Worm (Caenorhabditis elegans) whole organism, L3 larva: ENCODE results near the gene Y55B1BR.6.

Experiments used
- aly-2 ChIP-seq: fragments of 150-350 bp; optimal IDR thresholded peaks from 2 replicates; lab custom pipeline; 2014; ENCODE audit warnings: missing biosample characterization, missing genetic modification characterization
- ceh-16 ChIP-seq: sonication (generic microtip); optimal IDR thresholded peaks from 2 replicates; lab custom pipeline; 2017; ENCODE audit warnings: missing biosample characterization, missing genetic modification characterization
- ceh-28 ChIP-seq: fragments of 150-350 bp; optimal IDR thresholded peaks from 2 replicates; lab custom pipeline; 2014; ENCODE audit warnings: missing biosample characterization, missing genetic modification reagents, missing genetic modification characterization
- ceh-82 ChIP-seq: fragments of 150-350 bp; optimal IDR thresholded peaks from 2 replicates; lab custom pipeline; 2014; ENCODE audit warnings: missing biosample characterization, missing genetic modification characterization
- ceh-9 ChIP-seq: sonication (generic microtip); optimal IDR thresholded peaks from 2 replicates; lab custom pipeline; 2018; ENCODE audit warnings: missing biosample characterization, missing genetic modification characterization
- daf-12 ChIP-seq: fragments of 150-350 bp; optimal IDR thresholded peaks from 2 replicates; lab custom pipeline; 2014; ENCODE audit warnings: missing biosample characterization, missing genetic modification reagents, missing genetic modification characterization
- egl-27 ChIP-seq: sonication (generic microtip); optimal IDR thresholded peaks from 4 replicates; lab custom pipeline; 2017; ENCODE audit warnings: missing biosample characterization, missing genetic modification reagents, missing genetic modification characterization
- egl-5 ChIP-seq: fragments of 150-350 bp; optimal IDR thresholded peaks from 2 replicates; lab custom pipeline; 2017; ENCODE audit warnings: missing biosample characterization, missing genetic modification reagents, missing genetic modification characterization, inconsistent platforms
- elt-1 ChIP-seq: fragments of 150-350 bp; optimal IDR thresholded peaks from 2 replicates; lab custom pipeline; 2014; ENCODE audit warnings: missing biosample characterization, missing genetic modification characterization
- elt-2 ChIP-seq: sonication (generic microtip); optimal IDR thresholded peaks from 2 replicates; lab custom pipeline; 2016; ENCODE audit warnings: missing genetic modification reagents, mild to moderate bottlenecking, missing genetic modification characterization, missing compliant biosample characterization
- fkh-10 ChIP-seq: sonication (generic microtip); optimal IDR thresholded peaks from 2 replicates; lab custom pipeline; 2017; ENCODE audit warnings: missing biosample characterization, missing genetic modification reagents, missing genetic modification characterization
- hmg-11 ChIP-seq: sonication (generic microtip); optimal IDR thresholded peaks from 2 replicates; lab custom pipeline; 2016; ENCODE audit warnings: missing genetic modification characterization, missing compliant biosample characterization
- jun-1 ChIP-seq: fragments of 150-350 bp; optimal IDR thresholded peaks from 2 replicates; lab custom pipeline; 2014; ENCODE audit warnings: missing biosample characterization, missing genetic modification reagents, missing genetic modification characterization
- lin-15B ChIP-seq: fragments of 150-350 bp; optimal IDR thresholded peaks from 2 replicates; lab custom pipeline; 2014; ENCODE audit warnings: missing biosample characterization, missing genetic modification characterization
- lin-39 ChIP-seq: fragments of 150-350 bp; optimal IDR thresholded peaks from 2 replicates; lab custom pipeline; 2018; ENCODE audit warnings: missing biosample characterization, missing genetic modification reagents, missing genetic modification characterization
- lsy-12 ChIP-seq: sonication (generic microtip); optimal IDR thresholded peaks from 2 replicates; lab custom pipeline; 2016; ENCODE audit warnings: mild to moderate bottlenecking, missing genetic modification characterization, missing compliant biosample characterization
- mdl-1 ChIP-seq: fragments of 150-350 bp; optimal IDR thresholded peaks from 2 replicates; lab custom pipeline; 2014; ENCODE audit warnings: missing biosample characterization, missing genetic modification characterization
- mml-1 ChIP-seq: fragments of 150-350 bp; sonication (generic microtip); optimal IDR thresholded peaks from 3 replicates; lab custom pipeline; 2014; ENCODE audit warnings: missing biosample characterization, missing genetic modification characterization
- nfya-1 ChIP-seq: sonication (generic microtip); optimal IDR thresholded peaks from 2 replicates; lab custom pipeline; 2017; ENCODE audit warnings: missing genetic modification characterization, mild to moderate bottlenecking, missing compliant biosample characterization, antibody characterized with exemption, moderate library complexity; ENCODE audit not compliant: insufficient read depth
- nhr-11 ChIP-seq: fragments of 150-350 bp; optimal IDR thresholded peaks from 2 replicates; lab custom pipeline; 2014; ENCODE audit warnings: missing biosample characterization, missing genetic modification characterization
- nhr-23 ChIP-seq: fragments of 150-350 bp; optimal IDR thresholded peaks from 2 replicates; lab custom pipeline; 2014; ENCODE audit warnings: missing biosample characterization, missing genetic modification reagents, missing genetic modification characterization
- nhr-237 ChIP-seq: fragments of 150-350 bp; optimal IDR thresholded peaks from 2 replicates; lab custom pipeline; 2014; ENCODE audit warnings: missing biosample characterization, missing genetic modification characterization
- nhr-28 ChIP-seq: fragments of 150-350 bp; optimal IDR thresholded peaks from 2 replicates; lab custom pipeline; 2014; ENCODE audit warnings: missing biosample characterization, missing genetic modification characterization
- nhr-43 ChIP-seq: sonication (generic microtip); optimal IDR thresholded peaks from 2 replicates; lab custom pipeline; 2016; ENCODE audit warnings: mild to moderate bottlenecking, missing genetic modification characterization, missing compliant biosample characterization; ENCODE audit not compliant: poor library complexity, severe bottlenecking
- nhr-67 ChIP-seq: fragments of 150-350 bp; optimal IDR thresholded peaks from 2 replicates; lab custom pipeline; 2014; ENCODE audit warnings: missing biosample characterization, missing genetic modification characterization
- nhr-76 ChIP-seq: fragments of 150-350 bp; sonication (generic microtip); optimal IDR thresholded peaks from 5 replicates; lab custom pipeline; 2014; ENCODE audit warnings: missing biosample characterization, missing genetic modification characterization
- nhr-77 ChIP-seq: fragments of 150-350 bp; optimal IDR thresholded peaks from 2 replicates; lab custom pipeline; 2014; ENCODE audit warnings: missing biosample characterization, missing genetic modification characterization
- pha-4 ChIP-seq: fragments of 150-350 bp; optimal IDR thresholded peaks from 2 replicates; lab custom pipeline; 2014; ENCODE audit warnings: missing biosample characterization, missing genetic modification reagents, missing genetic modification characterization
- pqm-1 ChIP-seq: fragments of 150-350 bp; optimal IDR thresholded peaks from 2 replicates; lab custom pipeline; 2017; ENCODE audit warnings: missing biosample characterization, missing genetic modification characterization, inconsistent platforms
- sea-2 ChIP-seq: fragments of 150-350 bp; sonication (generic microtip); optimal IDR thresholded peaks from 4 replicates; lab custom pipeline; 2014; ENCODE audit warnings: missing biosample characterization, missing genetic modification reagents, missing genetic modification characterization
- skn-1 ChIP-seq: fragments of 150-350 bp; optimal IDR thresholded peaks from 2 replicates; lab custom pipeline; 2014; ENCODE audit warnings: missing biosample characterization, missing genetic modification characterization
- snpc-4 ChIP-seq: fragments of 150-350 bp; optimal IDR thresholded peaks from 2 replicates; lab custom pipeline; 2014; ENCODE audit warnings: missing biosample characterization, missing genetic modification characterization
- tbx-2 ChIP-seq: sonication (generic microtip); optimal IDR thresholded peaks from 2 replicates; lab custom pipeline; 2016; ENCODE audit warnings: mild to moderate bottlenecking, missing genetic modification characterization, missing compliant biosample characterization
- unc-39 ChIP-seq: sonication (generic microtip); optimal IDR thresholded peaks from 4 replicates; lab custom pipeline; 2017; ENCODE audit warnings: missing biosample characterization, missing genetic modification characterization
- unc-62 ChIP-seq: fragments of 150-350 bp; sonication (generic microtip); optimal IDR thresholded peaks from 4 replicates; lab custom pipeline; 2014; ENCODE audit warnings: missing biosample characterization, missing genetic modification reagents, missing genetic modification characterization
- ztf-11 ChIP-seq: fragments of 150-350 bp; optimal IDR thresholded peaks from 2 replicates; lab custom pipeline; 2014; ENCODE audit warnings: missing biosample characterization, missing genetic modification characterization
- ztf-4 ChIP-seq: fragments of 150-350 bp; optimal IDR thresholded peaks from 2 replicates; lab custom pipeline; 2014; ENCODE audit warnings: missing biosample characterization, missing genetic modification characterization

Y55B1BR.6 gene

DNA sequence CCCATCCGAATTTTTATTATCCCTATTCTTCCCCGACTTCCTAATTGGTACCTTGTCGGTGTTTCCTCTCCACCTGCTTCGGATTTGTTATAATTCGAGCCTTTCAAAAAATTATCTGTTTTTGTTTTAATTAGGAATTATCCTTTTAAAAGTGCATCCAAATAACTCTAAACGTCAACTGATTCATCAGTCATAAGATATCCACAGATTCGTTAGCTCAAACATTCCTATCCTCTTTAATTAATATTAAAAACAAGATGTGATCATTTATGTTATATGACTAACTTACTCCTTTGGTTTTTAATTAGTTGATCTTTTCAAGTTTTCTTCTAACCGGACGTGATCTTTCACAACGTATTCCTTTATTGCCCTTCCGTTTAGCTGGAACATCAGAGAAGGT lies 16.8 kb downstream of the Y55B1BR.6 start:
- TF ChIP-seq ztf-4 (tag; lab: Kevin White, UChicago) (no peak), skn-1 (tag; lab: Kevin White, UChicago) (no peak)

DNA sequence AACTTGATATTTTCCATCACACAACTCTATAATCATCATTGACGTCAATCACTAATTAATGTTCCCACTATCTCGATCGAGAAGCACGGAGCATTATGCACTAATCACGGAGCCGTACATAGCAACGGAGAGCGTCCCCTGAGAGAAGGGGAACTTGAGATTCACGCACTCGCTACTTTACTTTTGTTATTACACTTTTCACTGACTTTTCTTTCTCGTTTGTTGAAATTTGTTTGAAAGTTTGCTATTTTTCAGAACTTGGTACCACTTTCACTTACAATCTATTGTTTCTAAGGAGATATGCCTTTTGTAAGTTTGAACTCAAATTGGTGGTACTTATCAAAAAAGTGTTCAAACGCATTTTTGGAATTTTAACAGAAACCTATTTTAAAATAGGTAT lies 19.5 kb downstream of the Y55B1BR.6 start, which contains the start of gene Y55B1BR.8:
TSS of gene Y55B1BR.8 (plus strand) at position 301 of the 400 bp plus-strand sequence.
- TF ChIP-seq nhr-76 (tag; lab: Kevin White, UChicago) (no peak), lin-15B (no peak), snpc-4 (tag; lab: Kevin White, UChicago) (no peak), sea-2 (GFP tag; lab: Kevin White, UChicago) (no peak), unc-39 (tag; lab: Kevin White, UChicago) (no peak), fkh-10 (GFP tag; lab: Kevin White, UChicago) (no peak), nhr-43 (tag; lab: Kevin White, UChicago) (no peak), egl-27 (tag; lab: Kevin White, UChicago) (no peak), nhr-28 (tag; lab: Kevin White, UChicago) (no peak), mdl-1 (tag; lab: Kevin White, UChicago) (no peak), unc-62 (GFP tag; lab: Kevin White, UChicago) (no peak), hmg-11 (tag; lab: Kevin White, UChicago) (no peak), lin-39 (tag; lab: Kevin White, UChicago) (no peak), ceh-16 (no peak), nhr-11 (tag; lab: Kevin White, UChicago) (no peak), elt-2 (no peak), ceh-82 (tag; lab: Kevin White, UChicago) (no peak), nhr-67 (tag; lab: Kevin White, UChicago) (no peak)

DNA sequence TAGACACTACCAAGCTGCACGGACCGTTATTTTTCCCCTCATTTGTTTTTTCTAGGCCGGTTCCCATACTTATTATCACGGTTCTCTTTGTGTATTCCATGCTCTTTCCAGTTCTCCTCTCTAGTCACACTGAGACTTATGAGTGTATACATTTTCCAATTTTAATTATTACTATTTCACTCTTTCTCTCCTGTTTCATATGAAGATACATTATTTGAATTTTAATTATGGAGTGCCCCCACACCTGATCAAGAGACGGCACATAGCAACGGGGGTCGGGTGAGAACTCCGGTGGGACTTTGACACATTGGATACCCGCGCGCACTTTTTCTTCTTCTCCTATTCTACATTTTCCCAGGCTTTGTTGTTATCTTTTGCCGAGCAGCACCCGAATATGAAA lies 23.7 kb downstream of the Y55B1BR.6 start, which contains the start of gene affl-1:
TSS of gene affl-1 (plus strand) at position 301 of the 400 bp plus-strand sequence.
- TF ChIP-seq nhr-77 (tag; lab: Kevin White, UChicago) (no peak), pqm-1 (tag; lab: Kevin White, UChicago) (no peak), nhr-76 (tag; lab: Kevin White, UChicago) (no peak), aly-2 (tag; lab: Kevin White, UChicago) (no peak), snpc-4 (tag; lab: Kevin White, UChicago) (no peak), daf-12 (tag; lab: Kevin White, UChicago) (no peak), jun-1 (no peak), ceh-9 (no peak), hmg-11 (tag; lab: Kevin White, UChicago) (no peak), elt-1 (no peak), ceh-82 (tag; lab: Kevin White, UChicago) (no peak), lin-39 (tag; lab: Kevin White, UChicago) (no peak), nhr-237 (tag; lab: Kevin White, UChicago) (no peak), nhr-23 (no peak), mml-1 (tag; lab: Kevin White, UChicago) (no peak)

DNA sequence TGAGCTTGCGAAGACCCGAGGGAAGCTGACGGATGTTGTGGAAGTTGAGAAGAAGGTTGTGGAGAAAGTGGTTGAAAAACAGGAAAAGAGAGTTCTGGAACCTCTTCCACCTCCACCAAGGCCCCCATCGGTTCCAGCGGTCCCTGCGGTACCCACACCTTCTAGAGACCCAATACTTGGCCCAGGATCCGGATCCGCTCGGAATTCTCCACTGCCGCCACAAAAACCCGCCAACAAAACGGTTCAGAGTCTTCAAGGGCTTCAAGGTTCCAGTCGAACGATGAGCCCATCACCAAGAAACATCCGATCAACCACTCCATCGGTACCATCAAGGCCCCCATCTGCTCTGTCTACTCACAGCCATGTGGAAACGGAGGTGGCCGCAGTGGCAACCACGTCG lies 26.6 kb downstream of the Y55B1BR.6 start:
- TF ChIP-seq egl-5 (tag; lab: Kevin White, UChicago): no peak
- no peak for TF ChIP-seq sea-2 (GFP tag; lab: Kevin White, UChicago)
- no peak for TF ChIP-seq mml-1 (tag; lab: Kevin White, UChicago)
- TF ChIP-seq pha-4 (tag; lab: Kevin White, UChicago): no peak
- no peak for TF ChIP-seq tbx-2 (tag; lab: Kevin White, UChicago)
- TF ChIP-seq skn-1 (tag; lab: Kevin White, UChicago): no peak
- TF ChIP-seq ztf-11 (tag; lab: Kevin White, UChicago): no peak
- TF ChIP-seq pqm-1 (tag; lab: Kevin White, UChicago): no peak
- no peak for TF ChIP-seq ztf-4 (tag; lab: Kevin White, UChicago)
- no peak for TF ChIP-seq lin-39 (tag; lab: Kevin White, UChicago)
- no peak for TF ChIP-seq snpc-4 (tag; lab: Kevin White, UChicago)
- TF ChIP-seq daf-12 (tag; lab: Kevin White, UChicago): no peak
- no peak for TF ChIP-seq nfya-1
- TF ChIP-seq lsy-12 (tag; lab: Kevin White, UChicago): no peak
- TF ChIP-seq ceh-28 (tag; lab: Kevin White, UChicago): no peak
